Worm (Caenorhabditis elegans) whole organism, L2 larva: ENCODE results near the gene prde-1.

Source experiments
- C34F6.9 ChIP-seq: fragments of 150-350 bp; optimal IDR thresholded peaks from 2 replicates; lab custom pipeline; 2014; ENCODE audit warnings: missing biosample characterization, missing genetic modification characterization
- F13H6.1 ChIP-seq: sonication (generic microtip); optimal IDR thresholded peaks from 2 replicates; lab custom pipeline; 2016; ENCODE audit warnings: missing genetic modification characterization, missing compliant biosample characterization
- R02D3.7 ChIP-seq: fragments of 150-350 bp; optimal IDR thresholded peaks from 2 replicates; lab custom pipeline; 2014; ENCODE audit warnings: missing biosample characterization, missing genetic modification characterization
- Y55F3AM.14 ChIP-seq: fragments of 200-800 bp; sonication (Bioruptor generic); optimal IDR thresholded peaks from 2 replicates; lab custom pipeline; 2018; ENCODE audit warnings: mild to moderate bottlenecking, missing genetic modification characterization, missing compliant biosample characterization
- ZK546.5 ChIP-seq: sonication (generic microtip); optimal IDR thresholded peaks from 2 replicates; lab custom pipeline; 2017; ENCODE audit warnings: missing biosample characterization, missing genetic modification characterization
- alr-1 ChIP-seq: fragments of 150-350 bp; optimal IDR thresholded peaks from 2 replicates; lab custom pipeline; 2014; ENCODE audit warnings: missing biosample characterization, missing genetic modification characterization
- aly-2 ChIP-seq: fragments of 150-350 bp; optimal IDR thresholded peaks from 2 replicates; lab custom pipeline; 2014; ENCODE audit warnings: missing biosample characterization, missing genetic modification characterization
- ama-1 ChIP-seq: fragments of 150-350 bp; optimal IDR thresholded peaks from 2 replicates; lab custom pipeline; 2018; ENCODE audit warnings: inconsistent platforms
- blmp-1 ChIP-seq: sonication (generic microtip); optimal IDR thresholded peaks from 2 replicates; lab custom pipeline; 2017; ENCODE audit warnings: missing genetic modification characterization, mild to moderate bottlenecking, missing compliant biosample characterization, antibody characterized with exemption, moderate library complexity; ENCODE audit not compliant: insufficient read depth
- ceh-16 ChIP-seq: fragments of 150-350 bp; optimal IDR thresholded peaks from 2 replicates; lab custom pipeline; 2014; ENCODE audit warnings: missing biosample characterization, missing genetic modification characterization
- ceh-82 ChIP-seq: fragments of 150-350 bp; optimal IDR thresholded peaks from 2 replicates; lab custom pipeline; 2014; ENCODE audit warnings: missing biosample characterization, missing genetic modification characterization
- crh-2 ChIP-seq: sonication (generic microtip); optimal IDR thresholded peaks from 2 replicates; lab custom pipeline; 2017; ENCODE audit warnings: missing biosample characterization, missing genetic modification characterization
- dmd-4 ChIP-seq: sonication (generic microtip); optimal IDR thresholded peaks from 2 replicates; lab custom pipeline; 2017; ENCODE audit warnings: missing biosample characterization, missing genetic modification characterization
- egl-27 ChIP-seq: sonication (generic microtip); optimal IDR thresholded peaks from 3 replicates; lab custom pipeline; 2017; ENCODE audit warnings: missing biosample characterization, missing genetic modification reagents, missing genetic modification characterization
- elt-3 ChIP-seq: sonication (generic microtip); optimal IDR thresholded peaks from 2 replicates; lab custom pipeline; 2017; ENCODE audit warnings: missing biosample characterization, missing genetic modification characterization
- fos-1 ChIP-seq: fragments of 150-350 bp; optimal IDR thresholded peaks from 2 replicates; lab custom pipeline; 2014; ENCODE audit warnings: missing biosample characterization, missing genetic modification characterization
- gmeb-1 ChIP-seq: fragments of 150-350 bp; optimal IDR thresholded peaks from 2 replicates; lab custom pipeline; 2014; ENCODE audit warnings: missing biosample characterization, missing genetic modification characterization
- lin-11 ChIP-seq: fragments of 150-350 bp; sonication (generic microtip); optimal IDR thresholded peaks from 2 replicates; lab custom pipeline; 2014; ENCODE audit warnings: missing biosample characterization, missing genetic modification characterization, inconsistent platforms, mixed read lengths
- lin-13 ChIP-seq: fragments of 150-350 bp; optimal IDR thresholded peaks from 2 replicates; lab custom pipeline; 2014; ENCODE audit warnings: missing biosample characterization, missing genetic modification reagents, missing genetic modification characterization
- lin-39 ChIP-seq: fragments of 150-350 bp; optimal IDR thresholded peaks from 2 replicates; lab custom pipeline; 2014; ENCODE audit warnings: missing biosample characterization, missing genetic modification reagents, missing genetic modification characterization
- lsy-2 ChIP-seq, 2 experiments: fragments of 150-350 bp in 1 of 2; sonication (generic microtip) in 1 of 2; optimal IDR thresholded peaks; 2 replicates each; lab custom pipeline; 2014 to 2017; ENCODE audit warnings: missing biosample characterization in 2 of 2, missing genetic modification characterization in 2 of 2
- mab-5 ChIP-seq: fragments of 150-350 bp; optimal IDR thresholded peaks from 2 replicates; lab custom pipeline; 2014; ENCODE audit warnings: missing biosample characterization, missing genetic modification characterization
- mbf-1 ChIP-seq: sonication (generic microtip); optimal IDR thresholded peaks from 2 replicates; lab custom pipeline; 2017; ENCODE audit warnings: missing biosample characterization, missing genetic modification characterization
- mdl-1 ChIP-seq, 2 experiments: fragments of 150-350 bp in 1 of 2; sonication (generic microtip) in 1 of 2; optimal IDR thresholded peaks; 2 replicates each; lab custom pipeline; 2017; ENCODE audit warnings: missing biosample characterization in 2 of 2, missing genetic modification characterization in 2 of 2
- nhr-11 ChIP-seq: fragments of 150-350 bp; optimal IDR thresholded peaks from 2 replicates; lab custom pipeline; 2014; ENCODE audit warnings: missing biosample characterization, missing genetic modification characterization
- nhr-12 ChIP-seq: fragments of 150-350 bp; optimal IDR thresholded peaks from 2 replicates; lab custom pipeline; 2014; ENCODE audit warnings: missing biosample characterization, missing genetic modification characterization
- nhr-129 ChIP-seq: fragments of 150-350 bp; optimal IDR thresholded peaks from 2 replicates; lab custom pipeline; 2014; ENCODE audit warnings: missing biosample characterization, missing genetic modification characterization
- nhr-21 ChIP-seq: fragments of 150-350 bp; optimal IDR thresholded peaks from 2 replicates; lab custom pipeline; 2014; ENCODE audit warnings: missing biosample characterization, missing genetic modification characterization
- nhr-23 ChIP-seq: fragments of 150-350 bp; optimal IDR thresholded peaks from 2 replicates; lab custom pipeline; 2014; ENCODE audit warnings: missing biosample characterization, missing genetic modification reagents, missing genetic modification characterization
- nhr-237 ChIP-seq: fragments of 150-350 bp; optimal IDR thresholded peaks from 2 replicates; lab custom pipeline; 2014; ENCODE audit warnings: missing biosample characterization, missing genetic modification characterization
- nhr-25 ChIP-seq: fragments of 150-350 bp; sonication (generic microtip); optimal IDR thresholded peaks from 3 replicates; lab custom pipeline; 2014; ENCODE audit warnings: missing biosample characterization, missing genetic modification characterization
- nhr-6 ChIP-seq: fragments of 150-350 bp; optimal IDR thresholded peaks from 2 replicates; lab custom pipeline; 2014; ENCODE audit warnings: missing biosample characterization, missing genetic modification characterization
- nhr-77 ChIP-seq: fragments of 150-350 bp; optimal IDR thresholded peaks from 2 replicates; lab custom pipeline; 2014; ENCODE audit warnings: missing biosample characterization, missing genetic modification characterization
- peb-1 ChIP-seq: fragments of 150-350 bp; optimal IDR thresholded peaks from 2 replicates; lab custom pipeline; 2014; ENCODE audit warnings: missing biosample characterization, missing genetic modification characterization
- sem-4 ChIP-seq: fragments of 150-350 bp; optimal IDR thresholded peaks from 2 replicates; lab custom pipeline; 2014; ENCODE audit warnings: missing biosample characterization, missing genetic modification reagents, missing genetic modification characterization
- skn-1 ChIP-seq: sonication (generic microtip); optimal IDR thresholded peaks from 2 replicates; lab custom pipeline; 2017; ENCODE audit warnings: missing biosample characterization, missing genetic modification characterization
- sma-3 ChIP-seq: sonication (generic microtip); optimal IDR thresholded peaks from 2 replicates; lab custom pipeline; 2016; ENCODE audit warnings: missing genetic modification reagents, missing genetic modification characterization, missing compliant biosample characterization
- sma-9 ChIP-seq, 2 experiments: fragments of 150-350 bp in 1 of 2; sonication (generic microtip) in 1 of 2; optimal IDR thresholded peaks; 2 replicates each; lab custom pipeline; 2014 to 2016; ENCODE audit warnings: missing genetic modification characterization in 2 of 2, mild to moderate bottlenecking in 1 of 2, missing biosample characterization in 1 of 2, missing compliant biosample characterization in 1 of 2, missing genetic modification reagents in 1 of 2, moderate library complexity in 1 of 2
- snpc-4 ChIP-seq: fragments of 150-350 bp; optimal IDR thresholded peaks from 2 replicates; lab custom pipeline; 2014; ENCODE audit warnings: missing biosample characterization, missing genetic modification characterization
- unc-39 ChIP-seq: fragments of 150-350 bp; optimal IDR thresholded peaks from 2 replicates; lab custom pipeline; 2014; ENCODE audit warnings: missing biosample characterization, missing genetic modification characterization
- unc-55 ChIP-seq: fragments of 150-350 bp; sonication (generic microtip); optimal IDR thresholded peaks from 3 replicates; lab custom pipeline; 2014; ENCODE audit warnings: missing biosample characterization, missing genetic modification reagents, missing genetic modification characterization
- zag-1 ChIP-seq: fragments of 150-350 bp; optimal IDR thresholded peaks from 2 replicates; lab custom pipeline; 2014; ENCODE audit warnings: missing biosample characterization, missing genetic modification characterization
- ztf-1 ChIP-seq: fragments of 200-800 bp; sonication (Bioruptor generic); conservative IDR thresholded peaks from 2 replicates; pipeline ENCODE4 v1.3.6; 2022; ENCODE audit warnings: missing genetic modification characterization, missing compliant biosample characterization
- ztf-11 ChIP-seq: sonication (generic microtip); optimal IDR thresholded peaks from 2 replicates; lab custom pipeline; 2017; ENCODE audit warnings: missing biosample characterization, missing genetic modification characterization
- ztf-4 ChIP-seq: fragments of 150-350 bp; optimal IDR thresholded peaks from 2 replicates; lab custom pipeline; 2014; ENCODE audit warnings: missing biosample characterization, missing genetic modification characterization

The prde-1 gene

ce11 chrV:15511613-15512216 is 26.3 kb upstream of the prde-1 start, which contains the start of gene rpl-38:
TSS of gene rpl-38 (plus strand) at chrV:15512166.
- TF ChIP-seq mab-5 (tag; lab: Kevin White, UChicago) (peak; percentile 45), Y55F3AM.14 (GFP tag; lab: Kevin White, UChicago) (no peak), nhr-12 (tag; lab: Kevin White, UChicago) (no peak), ztf-11 (tag; lab: Kevin White, UChicago) (no peak), fos-1 (peak; percentile 48), elt-3 (tag; lab: Kevin White, UChicago) (no peak), peb-1 (tag; lab: Kevin White, UChicago) (no peak), F13H6.1 (tag; lab: Kevin White, UChicago) (peak; percentile 71), nhr-25 (peak; percentile 82), lsy-2 (tag; optimal IDR thresholded peaks at IDR 0.05; lab: Kevin White, UChicago) (peak; percentile 98 to 99), lin-11 (peak; percentile 69), lin-13 (GFP tag; lab: Kevin White, UChicago) (no peak), lin-39 (no peak), nhr-23 (tag; lab: Kevin White, UChicago) (no peak), ztf-1 (GFP tag; lab: Robert Waterston, UW) (no peak), alr-1 (tag; lab: Kevin White, UChicago) (no peak), sma-3 (GFP tag; lab: Kevin White, UChicago) (peak; percentile 65), aly-2 (tag; lab: Kevin White, UChicago) (no peak), dmd-4 (tag; lab: Kevin White, UChicago) (no peak), ztf-4 (tag; lab: Kevin White, UChicago) (no peak), egl-27 (tag; lab: Kevin White, UChicago) (peak; percentile 43), blmp-1 (tag; lab: Kevin White, UChicago) (peak; percentile 58), ceh-82 (tag; lab: Kevin White, UChicago) (peak; percentile 28), gmeb-1 (tag; lab: Kevin White, UChicago) (peak; percentile 85), ZK546.5 (tag; lab: Kevin White, UChicago) (peak; percentile 21), snpc-4 (tag; lab: Kevin White, UChicago) (peak; percentile 80), nhr-6 (peak; percentile 56), skn-1 (tag; lab: Kevin White, UChicago) (no peak), nhr-11 (tag; lab: Kevin White, UChicago) (no peak), ceh-16 (peak; percentile 18), sem-4 (no peak), nhr-77 (tag; lab: Kevin White, UChicago) (peak; percentile 43), crh-2 (tag; lab: Kevin White, UChicago) (peak; percentile 86), nhr-237 (no peak), zag-1 (tag; lab: Kevin White, UChicago) (peak; percentile 22), C34F6.9 (tag; lab: Kevin White, UChicago) (peak; percentile 83), sma-9 (GFP tag; optimal IDR thresholded peaks at IDR 0.05; lab: Kevin White, UChicago) (peak; percentile 86), sma-9 (tag; optimal IDR thresholded peaks at IDR 0.05; lab: Kevin White, UChicago) (no peak), nhr-21 (tag; lab: Kevin White, UChicago) (peak; percentile 72), unc-39 (no peak), mbf-1 (tag; lab: Kevin White, UChicago) (no peak), nhr-129 (tag; lab: Kevin White, UChicago) (peak; percentile 87), unc-55 (GFP tag; lab: Kevin White, UChicago) (peak; percentile 95), R02D3.7 (tag; lab: Kevin White, UChicago) (peak; percentile 45), ama-1 (lab: Kevin White, UChicago) (no peak), mdl-1 (tag; optimal IDR thresholded peaks at IDR 0.05; lab: Kevin White, UChicago) (no peak)
